Worm (Caenorhabditis elegans) whole organism, L1 larva: ENCODE measurements around the gene T02B11.4.

Experiments
- Y116A8C.19 ChIP-seq: sonication (generic microtip); optimal IDR thresholded peaks from 2 replicates; lab custom pipeline; 2016; ENCODE audit warnings: missing compliant biosample characterization, missing genetic modification characterization, borderline replicate concordance
- aha-1 ChIP-seq: fragments of 150-350 bp; optimal IDR thresholded peaks from 2 replicates; lab custom pipeline; 2014; ENCODE audit warnings: missing biosample characterization, missing genetic modification characterization
- alr-1 ChIP-seq: fragments of 200-800 bp; sonication (Bioruptor generic); optimal IDR thresholded peaks from 2 replicates; lab custom pipeline; 2018; ENCODE audit warnings: borderline replicate concordance, mild to moderate bottlenecking, missing genetic modification characterization, missing compliant biosample characterization
- aly-2 ChIP-seq: fragments of 150-350 bp; optimal IDR thresholded peaks from 2 replicates; lab custom pipeline; 2014; ENCODE audit warnings: missing biosample characterization, missing genetic modification characterization
- ceh-63 ChIP-seq: fragments of 200-800 bp; sonication (Bioruptor generic); optimal IDR thresholded peaks from 2 replicates; lab custom pipeline; 2018; ENCODE audit warnings: mild to moderate bottlenecking, missing genetic modification characterization, missing compliant biosample characterization
- ceh-88 ChIP-seq: fragments of 200-800 bp; sonication (Bioruptor generic); IDR thresholded peaks from 2 replicates; pipeline ENCODE4 v1.3.6; 2022; ENCODE audit warnings: missing genetic modification characterization, missing compliant biosample characterization
- ceh-90 ChIP-seq: sonication (generic microtip); optimal IDR thresholded peaks from 2 replicates; lab custom pipeline; 2016; ENCODE audit warnings: missing genetic modification characterization, missing compliant biosample characterization
- ces-1 ChIP-seq: fragments of 150-350 bp; optimal IDR thresholded peaks from 2 replicates; lab custom pipeline; 2014; ENCODE audit warnings: missing biosample characterization, missing genetic modification reagents, missing genetic modification characterization
- dpl-1 ChIP-seq, 3 experiments: fragments of 150-350 bp in 2 of 3; sonication (generic microtip) in 1 of 3; optimal IDR thresholded peaks; 2 replicates each; lab custom pipeline; 2014 to 2017; ENCODE audit warnings: missing biosample characterization in 3 of 3, missing genetic modification characterization in 3 of 3, missing genetic modification reagents in 3 of 3
- dsc-1 ChIP-seq: sonication (generic microtip); optimal IDR thresholded peaks from 2 replicates; lab custom pipeline; 2016; ENCODE audit warnings: mild to moderate bottlenecking, missing genetic modification characterization, missing compliant biosample characterization
- efl-3 ChIP-seq: fragments of 200-800 bp; sonication (Bioruptor generic); optimal IDR thresholded peaks from 2 replicates; lab custom pipeline; 2018; ENCODE audit warnings: mild to moderate bottlenecking, missing genetic modification characterization, missing compliant biosample characterization
- egl-13 ChIP-seq: sonication (generic microtip); optimal IDR thresholded peaks from 2 replicates; lab custom pipeline; 2016; ENCODE audit warnings: missing genotype, missing genetic modification reagents, missing genetic modification characterization, missing compliant biosample characterization
- egl-27 ChIP-seq, 2 experiments: fragments of 150-350 bp in 1 of 2; sonication (generic microtip); optimal IDR thresholded peaks; 3 replicates each; lab custom pipeline; 2017 to 2018; ENCODE audit warnings: missing biosample characterization in 2 of 2, missing genetic modification characterization in 2 of 2, missing genetic modification reagents in 2 of 2
- elt-2 ChIP-seq: sonication (generic microtip); optimal IDR thresholded peaks from 2 replicates; lab custom pipeline; 2016; ENCODE audit warnings: missing genetic modification characterization, mild to moderate bottlenecking, inconsistent platforms, missing compliant biosample characterization, missing genetic modification reagents
- ets-5 ChIP-seq: fragments of 200-800 bp; sonication (Bioruptor generic); IDR thresholded peaks from 2 replicates; pipeline ENCODE4 v1.3.6; 2022; ENCODE audit warnings: missing genetic modification characterization, missing compliant biosample characterization
- fkh-10 ChIP-seq: sonication (generic microtip); optimal IDR thresholded peaks from 2 replicates; lab custom pipeline; 2017; ENCODE audit warnings: missing biosample characterization, missing genetic modification reagents, missing genetic modification characterization
- fkh-4 ChIP-seq: sonication (generic microtip); optimal IDR thresholded peaks from 2 replicates; lab custom pipeline; 2016; ENCODE audit warnings: missing compliant biosample characterization, missing genetic modification characterization, borderline replicate concordance
- hlh-17 ChIP-seq: fragments of 200-800 bp; sonication (Bioruptor generic); optimal IDR thresholded peaks from 2 replicates; lab custom pipeline; 2018; ENCODE audit warnings: missing genetic modification characterization, mild to moderate bottlenecking, missing compliant biosample characterization, moderate library complexity, borderline replicate concordance
- hpl-2 ChIP-seq: fragments of 150-350 bp; optimal IDR thresholded peaks from 2 replicates; lab custom pipeline; 2014; ENCODE audit warnings: missing biosample characterization, missing genetic modification reagents, missing genetic modification characterization
- jun-1 ChIP-seq: fragments of 150-350 bp; optimal IDR thresholded peaks from 2 replicates; lab custom pipeline; 2014; ENCODE audit warnings: missing biosample characterization, missing genetic modification reagents, missing genetic modification characterization
- lin-39 ChIP-seq: fragments of 150-350 bp; optimal IDR thresholded peaks from 2 replicates; lab custom pipeline; 2014; ENCODE audit warnings: missing biosample characterization, missing genetic modification reagents, missing genetic modification characterization
- lir-3 ChIP-seq: sonication (generic microtip); optimal IDR thresholded peaks from 2 replicates; lab custom pipeline; 2016; ENCODE audit warnings: mild to moderate bottlenecking, missing genetic modification characterization, moderate library complexity, missing compliant biosample characterization; ENCODE audit not compliant: poor library complexity
- mep-1 ChIP-seq: fragments of 150-350 bp; optimal IDR thresholded peaks from 2 replicates; lab custom pipeline; 2014; ENCODE audit warnings: missing biosample characterization, missing genetic modification characterization
- nhr-11 ChIP-seq: fragments of 150-350 bp; optimal IDR thresholded peaks from 2 replicates; lab custom pipeline; 2014; ENCODE audit warnings: missing biosample characterization, missing genetic modification characterization
- nhr-12 ChIP-seq: sonication (generic microtip); optimal IDR thresholded peaks from 2 replicates; lab custom pipeline; 2017; ENCODE audit warnings: missing biosample characterization, missing genetic modification characterization
- nhr-20 ChIP-seq: sonication (generic microtip); optimal IDR thresholded peaks from 2 replicates; lab custom pipeline; 2016; ENCODE audit warnings: mild to moderate bottlenecking, missing genetic modification characterization, missing compliant biosample characterization
- nhr-47 ChIP-seq: sonication (generic microtip); optimal IDR thresholded peaks from 2 replicates; lab custom pipeline; 2016; ENCODE audit warnings: mild to moderate bottlenecking, missing genetic modification characterization, moderate library complexity, missing compliant biosample characterization
- nhr-76 ChIP-seq: sonication (generic microtip); optimal IDR thresholded peaks from 2 replicates; lab custom pipeline; 2017; ENCODE audit warnings: missing biosample characterization, missing genetic modification characterization
- nhr-77 ChIP-seq: fragments of 150-350 bp; optimal IDR thresholded peaks from 2 replicates; lab custom pipeline; 2014; ENCODE audit warnings: missing biosample characterization, missing genetic modification characterization
- nhr-90 ChIP-seq: sonication (generic microtip); optimal IDR thresholded peaks from 2 replicates; lab custom pipeline; 2016; ENCODE audit warnings: mild to moderate bottlenecking, missing genetic modification characterization, missing compliant biosample characterization; ENCODE audit not compliant: poor library complexity
- pqm-1 ChIP-seq: sonication (generic microtip); optimal IDR thresholded peaks from 3 replicates; lab custom pipeline; 2017; ENCODE audit warnings: missing biosample characterization, missing genetic modification characterization
- skn-1 ChIP-seq: fragments of 150-350 bp; optimal IDR thresholded peaks from 2 replicates; lab custom pipeline; 2014; ENCODE audit warnings: missing biosample characterization, missing genetic modification characterization
- snu-23 ChIP-seq: sonication (generic microtip); optimal IDR thresholded peaks from 2 replicates; lab custom pipeline; 2016; ENCODE audit warnings: missing genetic modification characterization, missing compliant biosample characterization
- sptf-1 ChIP-seq: fragments of 150-350 bp; optimal IDR thresholded peaks from 2 replicates; lab custom pipeline; 2014; ENCODE audit warnings: missing biosample characterization, missing genetic modification characterization
- swsn-7 ChIP-seq: sonication (generic microtip); optimal IDR thresholded peaks from 2 replicates; lab custom pipeline; 2016; ENCODE audit warnings: missing genetic modification characterization, missing compliant biosample characterization
- tbx-2 ChIP-seq: sonication (generic microtip); optimal IDR thresholded peaks from 2 replicates; lab custom pipeline; 2016; ENCODE audit warnings: missing genetic modification characterization, missing compliant biosample characterization
- unc-30 ChIP-seq: sonication (generic microtip); optimal IDR thresholded peaks from 2 replicates; lab custom pipeline; 2017; ENCODE audit warnings: missing biosample characterization, missing genetic modification characterization
- unc-62 ChIP-seq: fragments of 150-350 bp; optimal IDR thresholded peaks from 2 replicates; lab custom pipeline; 2014; ENCODE audit warnings: missing biosample characterization, missing genetic modification reagents, missing genetic modification characterization
- ztf-11 ChIP-seq, 2 experiments: sonication (generic microtip); optimal IDR thresholded peaks; 2 replicates each; lab custom pipeline; 2016 to 2017; ENCODE audit warnings: missing genetic modification characterization in 2 of 2, missing biosample characterization in 1 of 2, missing compliant biosample characterization in 1 of 2

The T02B11.4 gene

ce11 chrV:871029-871428, at the start of gene T02B11.4:
Gene T02B11.4 (minus strand): TSS chrV:871129.
- TF ChIP-seq aly-2 (tag; lab: Kevin White, UChicago) (no peak), tbx-2 (tag; lab: Kevin White, UChicago) (no peak), fkh-10 (GFP tag; lab: Kevin White, UChicago) (no peak), hpl-2 (GFP tag; lab: Kevin White, UChicago) (no peak), swsn-7 (tag; lab: Kevin White, UChicago) (no peak), ceh-63 (GFP tag; lab: Kevin White, UChicago) (no peak), pqm-1 (no peak), lin-39 (tag; lab: Kevin White, UChicago) (no peak), ztf-11 (tag; optimal IDR thresholded peaks at IDR 0.05; lab: Kevin White, UChicago) (no peak), jun-1 (tag; lab: Kevin White, UChicago) (no peak), mep-1 (tag; lab: Kevin White, UChicago) (no peak), nhr-76 (tag; lab: Kevin White, UChicago) (no peak), efl-3 (GFP tag; lab: Kevin White, UChicago) (no peak), nhr-77 (no peak), nhr-47 (tag; lab: Kevin White, UChicago) (no peak), nhr-12 (no peak), hlh-17 (GFP tag; lab: Kevin White, UChicago) (no peak), elt-2 (no peak)

DNA sequence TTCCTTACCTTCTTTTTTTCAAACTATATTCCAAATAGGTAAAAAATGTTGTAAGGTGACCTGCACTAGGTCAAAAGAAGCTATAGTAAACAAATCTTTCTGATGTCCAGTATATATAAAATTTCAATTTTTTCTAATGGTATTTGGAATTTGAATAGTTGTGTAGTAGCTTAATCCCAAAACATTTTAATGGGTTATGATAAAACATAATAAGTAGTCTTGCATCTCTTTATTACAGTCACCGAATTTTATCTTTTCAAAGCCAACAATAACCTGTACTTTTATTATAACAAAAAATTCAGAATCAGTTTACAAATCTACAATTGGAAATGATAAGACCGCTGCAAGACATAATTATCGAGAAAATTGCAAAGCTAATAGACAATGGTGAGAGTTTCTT, 46.6 kb upstream of the T02B11.4 start, which contains the start of gene H24K24.2:
H24K24.2 (plus strand) TSS at position 301 of the 400 bp plus-strand sequence.
- no peak for TF ChIP-seq snu-23 (GFP tag; lab: Kevin White, UChicago)
- TF ChIP-seq unc-30 (tag; lab: Kevin White, UChicago): no peak
- TF ChIP-seq Y116A8C.19 (tag; lab: Kevin White, UChicago): no peak
- TF ChIP-seq pqm-1: no peak
- TF ChIP-seq nhr-12: no peak
- TF ChIP-seq egl-13: no peak
- no peak for TF ChIP-seq sptf-1
- TF ChIP-seq ceh-88 (GFP tag; lab: Robert Waterston, UW): no peak
- no peak for TF ChIP-seq lir-3 (tag; lab: Kevin White, UChicago)
- TF ChIP-seq ces-1 (GFP tag; lab: Kevin White, UChicago): no peak
- no peak for TF ChIP-seq hpl-2 (GFP tag; lab: Kevin White, UChicago)
- TF ChIP-seq skn-1 (tag; lab: Kevin White, UChicago): no peak

DNA sequence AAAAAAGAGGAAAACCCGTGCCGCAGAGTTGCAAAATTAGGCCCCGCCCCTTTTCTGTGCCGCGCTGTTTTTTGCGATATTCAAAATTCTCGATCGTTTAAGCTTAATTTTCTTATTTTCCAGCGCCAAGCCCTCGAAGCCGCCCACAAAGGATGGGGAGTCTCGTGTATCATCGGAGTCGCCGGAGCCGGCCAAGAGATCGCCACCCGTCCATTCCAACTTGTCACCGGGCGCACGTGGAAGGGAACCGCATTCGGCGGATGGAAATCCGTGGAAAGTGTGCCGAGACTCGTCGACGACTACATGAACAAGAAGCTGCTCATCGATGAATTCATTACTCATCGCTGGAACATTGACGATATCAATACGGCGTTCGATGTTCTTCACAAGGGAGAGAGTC, 44.8 kb upstream of the T02B11.4 start:
- TF ChIP-seq fkh-4 (no peak), Y116A8C.19 (tag; lab: Kevin White, UChicago) (no peak), nhr-76 (tag; lab: Kevin White, UChicago) (no peak), dsc-1 (tag; lab: Kevin White, UChicago) (no peak), unc-62 (GFP tag; lab: Kevin White, UChicago) (no peak), nhr-90 (no peak), pqm-1 (no peak), elt-2 (no peak), ztf-11 (tag; optimal IDR thresholded peaks at IDR 0.05; lab: Kevin White, UChicago) (no peak), aha-1 (tag; lab: Kevin White, UChicago) (no peak), sptf-1 (no peak), ceh-90 (no peak), nhr-77 (no peak), dpl-1 (GFP tag; optimal IDR thresholded peaks at IDR 0.05; lab: Kevin White, UChicago) (no peak), egl-27 (tag; optimal IDR thresholded peaks at IDR 0.05; lab: Kevin White, UChicago) (no peak), nhr-20 (tag; lab: Kevin White, UChicago) (no peak), ets-5 (no peak), nhr-11 (tag; lab: Kevin White, UChicago) (no peak), alr-1 (tag; lab: Kevin White, UChicago) (no peak)
